Fruit fly (Drosophila melanogaster): ENCODE measurements around the gene CG7512.

DNA sequence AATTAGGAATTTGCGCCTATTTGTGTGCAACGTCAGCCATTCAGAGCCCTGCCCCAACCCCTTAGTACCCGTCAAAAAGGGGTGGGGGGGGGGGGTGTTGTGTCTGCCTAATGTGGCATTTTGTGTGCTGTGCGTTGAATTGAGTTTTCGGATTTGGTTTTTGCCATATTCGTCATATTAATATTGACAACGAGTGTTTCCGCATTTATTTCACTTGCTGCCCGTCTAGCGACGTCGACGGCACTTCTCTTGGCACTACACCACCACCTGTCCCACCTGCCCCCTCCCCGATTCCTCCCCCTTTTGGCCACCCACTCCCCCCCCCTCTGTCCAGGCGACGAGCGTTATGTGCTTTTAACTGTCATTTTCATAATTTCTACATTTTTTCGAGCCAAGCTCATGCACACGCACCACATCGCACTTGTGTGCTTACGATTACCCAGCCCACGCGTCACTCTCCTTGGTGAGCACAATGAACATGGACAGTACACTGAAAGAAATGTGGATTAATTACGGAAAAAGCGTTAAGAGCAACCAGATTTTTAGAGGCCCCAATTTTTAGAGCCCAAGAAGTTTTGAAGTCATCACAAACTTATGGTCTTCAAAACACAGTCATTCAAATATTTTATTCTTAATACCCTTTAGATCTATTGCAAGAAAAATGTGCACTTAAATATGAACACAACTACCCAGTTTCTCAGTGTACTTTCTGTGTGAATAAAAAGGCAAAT, 2.0 kb downstream of the CG7512 start:
- TF ChIP-seq CG6854 (GFP tag; optimal IDR thresholded peaks at IDR 0.05) (no peak), eg (GFP tag; IDR thresholded peaks at IDR 0.05) (no peak), CG10669 (GFP tag; optimal IDR thresholded peaks at IDR 0.05) (no peak), CG3919 (GFP tag; optimal IDR thresholded peaks at IDR 0.05) (peak; percentile 11)

Data from whole organism, prepupa.